Worm (Caenorhabditis elegans) whole organism, L1 larva: ENCODE data around the gene irld-49.

ENCODE experiments used
- mep-1 ChIP-seq: fragments of 150-350 bp; optimal IDR thresholded peaks from 2 replicates; lab custom pipeline; 2014; ENCODE audit warnings: missing biosample characterization, missing genetic modification characterization
- unc-62 ChIP-seq: fragments of 150-350 bp; optimal IDR thresholded peaks from 2 replicates; lab custom pipeline; 2014; ENCODE audit warnings: missing biosample characterization, missing genetic modification reagents, missing genetic modification characterization

DNA sequence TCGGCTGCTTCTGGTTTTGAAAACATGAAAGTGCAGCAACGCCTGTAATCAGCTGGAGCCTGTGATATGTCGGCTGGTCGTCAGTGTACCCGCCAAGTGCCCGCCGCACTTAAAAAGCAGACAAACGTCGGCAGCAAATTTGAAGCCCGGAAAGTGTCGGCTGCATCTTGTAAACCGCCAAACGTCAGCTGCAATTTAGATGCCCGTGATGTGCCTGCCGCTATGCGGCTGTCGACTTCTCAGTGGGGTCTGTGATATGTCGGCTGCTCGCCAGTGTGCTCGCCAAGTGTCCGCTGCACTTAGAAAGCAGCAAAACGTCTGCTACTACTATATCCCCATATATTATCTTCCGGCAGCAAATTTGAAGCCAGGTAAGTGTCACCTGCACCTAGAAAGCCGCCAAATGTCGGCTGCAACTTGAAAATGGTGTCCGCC lies 43.2 kb downstream of the irld-49 start:
- TF ChIP-seq unc-62 (no peak), mep-1 (tag; lab: Kevin White, UChicago) (no peak)
